Fruit fly (Drosophila melanogaster) whole organism, adult: ENCODE results near the gene CG13840.

Source experiments
- CG11617 ChIP-seq: fragments of 200-800 bp; sonication (Bioruptor generic); optimal IDR thresholded peaks from 2 replicates; lab custom pipeline; 2017; ENCODE audit warnings: mild to moderate bottlenecking, missing biosample characterization, missing genetic modification reagents, missing genetic modification characterization
- CG14711 ChIP-seq: fragments of 200-800 bp; sonication (Bioruptor generic); optimal IDR thresholded peaks from 2 replicates; lab custom pipeline; 2018; ENCODE audit warnings: missing biosample characterization, mild to moderate bottlenecking, missing genetic modification characterization, moderate library complexity
- CG5204 ChIP-seq: fragments of 200-800 bp; sonication (Bioruptor generic); optimal IDR thresholded peaks from 2 replicates; lab custom pipeline; 2016; ENCODE audit warnings: missing biosample characterization, missing genetic modification characterization
- CG7101 ChIP-seq: fragments of 200-800 bp; sonication (Bioruptor generic); optimal IDR thresholded peaks from 2 replicates; lab custom pipeline; 2018; ENCODE audit warnings: missing biosample characterization, mild to moderate bottlenecking, missing genetic modification characterization, moderate library complexity
- Clk ChIP-seq: fragments of 200-800 bp; sonication (Bioruptor generic); optimal IDR thresholded peaks from 2 replicates; lab custom pipeline; 2017; ENCODE audit warnings: missing biosample characterization, missing genetic modification characterization
- Hr96 ChIP-seq: fragments of 200-800 bp; sonication (Bioruptor generic); optimal IDR thresholded peaks from 2 replicates; lab custom pipeline; 2016; ENCODE audit warnings: missing biosample characterization, missing genetic modification characterization
- Mnt ChIP-seq: fragments of 200-800 bp; sonication (Bioruptor generic); optimal IDR thresholded peaks from 2 replicates; lab custom pipeline; 2016; ENCODE audit warnings: missing biosample characterization, mild to moderate bottlenecking, missing genetic modification characterization
- bab1 ChIP-seq: fragments of 200-800 bp; sonication (Bioruptor generic); optimal IDR thresholded peaks from 3 replicates; lab custom pipeline; 2019; ENCODE audit warnings: missing biosample characterization, mild to moderate bottlenecking, missing genetic modification characterization, moderate library complexity
- cic ChIP-seq: fragments of 200-800 bp; sonication (Bioruptor generic); optimal IDR thresholded peaks from 2 replicates; lab custom pipeline; 2017; ENCODE audit warnings: missing biosample characterization, mild to moderate bottlenecking, missing genetic modification characterization, moderate library complexity
- ovo ChIP-seq: fragments of 200-800 bp; sonication (Bioruptor generic); optimal IDR thresholded peaks from 2 replicates; lab custom pipeline; 2016; ENCODE audit warnings: missing biosample characterization, missing genetic modification characterization
- toe ChIP-seq: fragments of 200-800 bp; sonication (Bioruptor generic); optimal IDR thresholded peaks from 2 replicates; lab custom pipeline; 2016; ENCODE audit warnings: missing biosample characterization, missing genetic modification characterization

DNA sequence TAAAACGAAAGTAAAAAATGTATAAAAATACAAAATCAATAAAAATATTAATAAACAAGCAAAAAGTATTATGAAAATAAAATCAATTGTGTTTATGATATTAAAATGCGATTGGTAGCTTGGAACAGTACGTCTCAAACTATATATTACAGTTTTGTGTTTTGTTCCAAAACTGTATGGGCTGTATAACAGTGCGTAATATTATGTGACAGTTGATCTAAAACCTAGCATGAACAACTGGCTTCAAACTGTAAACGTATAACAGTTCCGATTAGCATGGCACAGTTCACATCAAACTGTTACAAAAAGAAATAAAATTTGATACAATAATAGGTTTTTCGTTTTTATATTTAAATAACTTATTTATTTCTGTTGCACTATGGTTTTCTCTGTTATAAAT lies 22.0 kb downstream of the CG13840 start:
- TF ChIP-seq CG14711 (tag; lab: Kevin White, UChicago) = no peak
- no peak for TF ChIP-seq CG11617 (GFP tag; lab: Kevin White, UChicago)
- no peak for TF ChIP-seq CG7101
- no peak for TF ChIP-seq Hr96 (GFP tag; lab: Kevin White, UChicago)
- no peak for TF ChIP-seq ovo
- no peak for TF ChIP-seq toe (GFP tag; lab: Kevin White, UChicago)
- no peak for TF ChIP-seq bab1 (GFP tag; lab: Kevin White, UChicago)
- TF ChIP-seq CG5204 (GFP tag; lab: Kevin White, UChicago) = no peak
- TF ChIP-seq Clk (GFP tag; lab: Kevin White, UChicago) = no peak
- no peak for TF ChIP-seq Mnt (GFP tag; lab: Kevin White, UChicago)
- no peak for TF ChIP-seq cic
